Fruit fly (Drosophila melanogaster) whole organism, pupa: Measurements from ENCODE around the gene CG15927.

Source experiments
- CG14655 ChIP-seq: fragments of 200-800 bp; sonication (Bioruptor generic); optimal IDR thresholded peaks from 3 replicates; lab custom pipeline; 2017; ENCODE audit warnings: mild to moderate bottlenecking, missing biosample characterization, missing genetic modification reagents, missing genetic modification characterization
- CG34367 ChIP-seq: fragments of 200-800 bp; sonication (Bioruptor generic); optimal IDR thresholded peaks from 2 replicates; lab custom pipeline; 2018; ENCODE audit warnings: missing biosample characterization, mild to moderate bottlenecking, missing genetic modification characterization
- Pif1A ChIP-seq: fragments of 200-800 bp; sonication (Bioruptor generic); optimal IDR thresholded peaks from 3 replicates; lab custom pipeline; 2016; ENCODE audit warnings: missing biosample characterization, missing genetic modification characterization

DNA sequence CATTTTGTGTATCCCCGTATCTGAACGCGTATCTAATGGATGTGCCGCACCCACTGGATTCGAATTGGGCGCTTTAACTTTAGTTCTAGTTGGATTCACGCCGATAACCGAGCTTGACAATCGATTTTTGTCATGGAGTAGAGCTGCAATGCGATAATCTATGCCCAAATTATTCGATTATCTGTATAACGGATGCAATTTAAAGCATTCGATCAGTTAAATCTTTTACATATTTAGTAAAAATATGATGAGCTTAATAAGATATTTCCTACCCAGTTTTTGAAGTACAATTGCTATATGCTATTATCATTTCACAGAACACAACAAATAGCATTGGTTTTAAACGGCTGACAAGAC is 12.7 kb downstream of the CG15927 start:
- no peak for TF ChIP-seq CG14655 (GFP tag; lab: Kevin White, UChicago)
- TF ChIP-seq CG34367 (tag; lab: Kevin White, UChicago) = no peak
- no peak for TF ChIP-seq Pif1A
